Worm (Caenorhabditis elegans) whole organism, L4 larva: ENCODE measurements around the gene F47B7.3.
A peak's percentile ranks its signal among the peaks of the same experiment; 100 is the strongest.

Experiments
- F26F4.8 ChIP-seq: fragments of 200-800 bp; sonication (Bioruptor generic); conservative IDR thresholded peaks from 2 replicates; pipeline ENCODE4 v1.3.6; 2022; ENCODE audit warnings: missing genetic modification characterization, missing compliant biosample characterization
- F37D6.2 ChIP-seq: sonication (generic microtip); optimal IDR thresholded peaks from 2 replicates; lab custom pipeline; 2016; ENCODE audit warnings: mild to moderate bottlenecking, missing genetic modification characterization, missing compliant biosample characterization
- F49E8.2 ChIP-seq: sonication (generic microtip); optimal IDR thresholded peaks from 2 replicates; lab custom pipeline; 2016; ENCODE audit warnings: missing compliant biosample characterization, mild to moderate bottlenecking, missing genetic modification characterization, borderline replicate concordance
- R02D3.7 ChIP-seq: fragments of 150-350 bp; sonication (generic microtip); optimal IDR thresholded peaks from 3 replicates; lab custom pipeline; 2014; ENCODE audit warnings: missing biosample characterization, missing genetic modification characterization
- T20F7.1 ChIP-seq: fragments of 200-800 bp; sonication (Bioruptor generic); optimal IDR thresholded peaks from 2 replicates; lab custom pipeline; 2018; ENCODE audit warnings: mild to moderate bottlenecking, missing genetic modification characterization, missing compliant biosample characterization
- Y48G9A.11 ChIP-seq: fragments of 200-800 bp; sonication (Bioruptor generic); IDR thresholded peaks from 2 replicates; pipeline ENCODE4 v1.3.6; 2022; ENCODE audit warnings: missing genetic modification reagents, missing genetic modification characterization, missing compliant biosample characterization
- aly-2 ChIP-seq: sonication (generic microtip); optimal IDR thresholded peaks from 2 replicates; lab custom pipeline; 2018; ENCODE audit warnings: missing biosample characterization, missing genetic modification characterization
- daf-12 ChIP-seq: fragments of 150-350 bp; optimal IDR thresholded peaks from 2 replicates; lab custom pipeline; 2014; ENCODE audit warnings: missing biosample characterization, missing genetic modification reagents, missing genetic modification characterization
- daf-16 ChIP-seq, 3 experiments: sonication (generic microtip); optimal IDR thresholded peaks; 2 replicates each; lab custom pipeline; 2016 to 2017; ENCODE audit warnings: missing genetic modification characterization in 3 of 3, missing genetic modification reagents in 3 of 3, mild to moderate bottlenecking in 2 of 3, missing compliant biosample characterization in 2 of 3, missing biosample characterization in 1 of 3, moderate library complexity in 1 of 3
- daf-19 ChIP-seq: fragments of 200-800 bp; sonication (Bioruptor generic); conservative IDR thresholded peaks from 2 replicates; pipeline ENCODE4 v1.3.6; 2022; ENCODE audit warnings: missing genetic modification characterization, missing compliant biosample characterization
- dmd-8 ChIP-seq: fragments of 200-800 bp; sonication (Bioruptor generic); IDR thresholded peaks from 2 replicates; pipeline ENCODE4 v1.3.6; 2022; ENCODE audit warnings: missing genetic modification characterization, missing compliant biosample characterization
- dmd-9 ChIP-seq: fragments of 200-800 bp; sonication (Bioruptor generic); IDR thresholded peaks from 2 replicates; pipeline ENCODE4 v1.3.6; 2022; ENCODE audit warnings: missing genetic modification reagents, missing genetic modification characterization, missing compliant biosample characterization
- duxl-1 ChIP-seq: sonication (generic microtip); optimal IDR thresholded peaks from 2 replicates; lab custom pipeline; 2016; ENCODE audit warnings: mild to moderate bottlenecking, missing genetic modification characterization, moderate library complexity, missing compliant biosample characterization; ENCODE audit not compliant: poor library complexity
- fkh-10 ChIP-seq: fragments of 150-350 bp; optimal IDR thresholded peaks from 2 replicates; lab custom pipeline; 2014; ENCODE audit warnings: missing biosample characterization, missing genetic modification reagents, missing genetic modification characterization
- hlh-11 ChIP-seq: fragments of 200-800 bp; sonication (Bioruptor generic); optimal IDR thresholded peaks from 2 replicates; lab custom pipeline; 2018; ENCODE audit warnings: mild to moderate bottlenecking, missing genetic modification characterization, missing compliant biosample characterization
- hlh-30 ChIP-seq: sonication (generic microtip); optimal IDR thresholded peaks from 2 replicates; lab custom pipeline; 2017; ENCODE audit warnings: antibody characterized with exemption, mild to moderate bottlenecking, missing genetic modification characterization, missing compliant biosample characterization; ENCODE audit not compliant: insufficient read depth
- hmg-1.1 ChIP-seq: fragments of 200-800 bp; sonication (Bioruptor generic); IDR thresholded peaks from 2 replicates; pipeline ENCODE4 v1.3.6; 2022; ENCODE audit warnings: missing genetic modification reagents, missing genetic modification characterization, missing compliant biosample characterization
- lin-29 ChIP-seq: fragments of 200-800 bp; sonication (Bioruptor generic); IDR thresholded peaks from 2 replicates; pipeline ENCODE4 v1.3.6; 2022; ENCODE audit warnings: missing genetic modification reagents, missing genetic modification characterization, missing compliant biosample characterization
- lin-39 ChIP-seq: fragments of 150-350 bp; optimal IDR thresholded peaks from 2 replicates; lab custom pipeline; 2014; ENCODE audit warnings: missing biosample characterization, missing genetic modification reagents, missing genetic modification characterization
- lir-3 ChIP-seq: sonication (generic microtip); optimal IDR thresholded peaks from 2 replicates; lab custom pipeline; 2016; ENCODE audit warnings: mild to moderate bottlenecking, missing genetic modification characterization, missing compliant biosample characterization
- mep-1 ChIP-seq: fragments of 150-350 bp; sonication (generic microtip); optimal IDR thresholded peaks from 3 replicates; lab custom pipeline; 2014; ENCODE audit warnings: missing biosample characterization, missing genetic modification characterization
- mes-2 ChIP-seq: sonication (generic microtip); optimal IDR thresholded peaks from 2 replicates; lab custom pipeline; 2016; ENCODE audit warnings: missing genotype, mild to moderate bottlenecking, missing genetic modification characterization, missing compliant biosample characterization; ENCODE audit not compliant: poor library complexity, severe bottlenecking
- nhr-10 ChIP-seq: fragments of 150-350 bp; optimal IDR thresholded peaks from 2 replicates; lab custom pipeline; 2014; ENCODE audit warnings: missing biosample characterization, missing genetic modification characterization
- nhr-102 ChIP-seq: sonication (generic microtip); optimal IDR thresholded peaks from 2 replicates; lab custom pipeline; 2016; ENCODE audit warnings: mild to moderate bottlenecking, missing genetic modification characterization, moderate library complexity, missing compliant biosample characterization
- nhr-237 ChIP-seq: sonication (generic microtip); optimal IDR thresholded peaks from 2 replicates; lab custom pipeline; 2017; ENCODE audit warnings: missing biosample characterization, missing genetic modification characterization
- nhr-42 ChIP-seq: fragments of 200-800 bp; sonication (Bioruptor generic); IDR thresholded peaks from 2 replicates; pipeline ENCODE4 v1.3.6; 2022; ENCODE audit warnings: missing genetic modification characterization, missing compliant biosample characterization
- pha-4 ChIP-seq, 2 experiments: fragments of 150-350 bp in 1 of 2; fragments of 200-800 bp in 1 of 2; sonication (Bioruptor generic) in 1 of 2; IDR thresholded peaks in 1 of 2; optimal IDR thresholded peaks in 1 of 2; 2 replicates each; pipeline versions ENCODE4 v1.3.6 to Lab custom; 2014 to 2022; ENCODE audit warnings: missing genetic modification characterization in 2 of 2, missing genetic modification reagents in 2 of 2, missing biosample characterization in 1 of 2, missing compliant biosample characterization in 1 of 2
- pqm-1 ChIP-seq: sonication (generic microtip); optimal IDR thresholded peaks from 2 replicates; lab custom pipeline; 2017; ENCODE audit warnings: missing biosample characterization, missing genetic modification characterization
- set-16 ChIP-seq: fragments of 200-800 bp; sonication (Bioruptor generic); IDR thresholded peaks from 2 replicates; pipeline ENCODE4 v1.3.6; 2022; ENCODE audit warnings: missing genetic modification reagents, missing genetic modification characterization, missing compliant biosample characterization
- snpc-1.2 ChIP-seq: fragments of 200-800 bp; sonication (Bioruptor generic); IDR thresholded peaks from 2 replicates; pipeline ENCODE4 v1.3.6; 2022; ENCODE audit warnings: missing genetic modification reagents, missing genetic modification characterization, missing compliant biosample characterization
- snpc-4 ChIP-seq: fragments of 150-350 bp; optimal IDR thresholded peaks from 2 replicates; lab custom pipeline; 2014; ENCODE audit warnings: missing biosample characterization, missing genetic modification characterization
- spr-1 ChIP-seq: sonication (generic microtip); optimal IDR thresholded peaks from 2 replicates; lab custom pipeline; 2016; ENCODE audit warnings: mild to moderate bottlenecking, missing genetic modification characterization, missing compliant biosample characterization
- tra-1 ChIP-seq: fragments of 200-800 bp; sonication (Bioruptor generic); IDR thresholded peaks from 2 replicates; pipeline ENCODE4 v1.3.6; 2022; ENCODE audit warnings: missing genetic modification reagents, missing genetic modification characterization, missing compliant biosample characterization
- unc-62 ChIP-seq, 3 experiments: fragments of 150-350 bp in 1 of 3; sonication (generic microtip); optimal IDR thresholded peaks in 2 of 3; peaks in 1 of 3; 1 replicate in 1 of 3; 2 replicates in 2 of 3; lab custom pipeline; 2014 to 2017; ENCODE audit warnings: missing biosample characterization in 3 of 3, missing genetic modification characterization in 3 of 3, missing genetic modification reagents in 3 of 3, missing genotype in 1 of 3
- vab-7 ChIP-seq: fragments of 200-800 bp; sonication (Bioruptor generic); IDR thresholded peaks from 2 replicates; pipeline ENCODE4 v1.3.6; 2022; ENCODE audit warnings: missing genetic modification reagents, missing genetic modification characterization, missing compliant biosample characterization
- zfp-2 ChIP-seq: sonication (generic microtip); optimal IDR thresholded peaks from 2 replicates; lab custom pipeline; 2016; ENCODE audit warnings: mild to moderate bottlenecking, missing genetic modification characterization, missing compliant biosample characterization
- zip-2 ChIP-seq: fragments of 150-350 bp; optimal IDR thresholded peaks from 2 replicates; lab custom pipeline; 2014; ENCODE audit warnings: missing biosample characterization, missing genetic modification characterization
- ztf-11 ChIP-seq: fragments of 150-350 bp; optimal IDR thresholded peaks from 2 replicates; lab custom pipeline; 2014; ENCODE audit warnings: missing biosample characterization, missing genetic modification characterization

Gene F47B7.3

ce11 chrX:3743190-3743589 is 21.0 kb downstream of the F47B7.3 start:
- no peak for TF ChIP-seq fkh-10 (GFP tag; lab: Kevin White, UChicago)
- TF ChIP-seq unc-62 (GFP tag; optimal IDR thresholded peaks at IDR 0.05 in 1 of 2; lab: Kevin White, UChicago): peak in 1 of 2 experiments; percentile 93
- no peak for TF ChIP-seq unc-62 (tag; optimal IDR thresholded peaks at IDR 0.05; lab: Kevin White, UChicago)

ce11 chrX:3742223-3742622 is 22.0 kb downstream of the F47B7.3 start, which contains the start of gene fkh-2:
Gene fkh-2, minus strand, starts transcription at chrX:3742323.
- no peak for TF ChIP-seq daf-19 (GFP tag; lab: Robert Waterston, UW)
- TF ChIP-seq lir-3 (tag; lab: Kevin White, UChicago): no peak
- TF ChIP-seq lin-29 (GFP tag; lab: Robert Waterston, UW): no peak
- no peak for TF ChIP-seq R02D3.7
- no peak for TF ChIP-seq mes-2 (tag; lab: Kevin White, UChicago)
- no peak for TF ChIP-seq fkh-10 (GFP tag; lab: Kevin White, UChicago)
- no peak for TF ChIP-seq pqm-1 (tag; lab: Kevin White, UChicago)
- no peak for TF ChIP-seq nhr-237 (tag; lab: Kevin White, UChicago)
- no peak for TF ChIP-seq dmd-8 (GFP tag; lab: Robert Waterston, UW)
- no peak for TF ChIP-seq daf-12 (tag; lab: Kevin White, UChicago)
- TF ChIP-seq nhr-10 (tag; lab: Kevin White, UChicago): no peak

DNA sequence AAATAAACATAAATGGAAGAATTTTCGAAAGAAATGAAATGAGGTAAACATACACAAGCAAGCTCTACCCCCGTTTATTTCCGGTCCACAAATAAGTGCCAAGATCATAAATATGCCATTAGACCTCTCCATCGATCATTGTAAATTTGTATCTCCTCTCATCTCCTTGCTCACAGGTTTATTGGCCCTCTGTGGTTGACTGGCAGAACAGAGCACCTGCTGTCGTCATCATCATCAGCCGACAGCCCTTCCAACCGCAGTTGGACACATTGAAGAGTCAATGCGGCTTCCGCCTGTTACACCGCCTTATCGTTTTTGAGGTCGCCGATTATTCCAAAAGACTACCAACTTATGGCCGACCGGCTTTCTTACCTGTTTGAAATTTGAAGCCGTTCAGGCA is 25.6 kb downstream of the F47B7.3 start:
- TF ChIP-seq dmd-9: no peak
- TF ChIP-seq lin-29 (GFP tag; lab: Robert Waterston, UW): no peak

- TF ChIP-seq lin-39 (no peak), dmd-8 (GFP tag; lab: Robert Waterston, UW) (no peak), ztf-11 (tag; lab: Kevin White, UChicago) (no peak)
Observed at ce11 chrX:3733732-3734131, 30.5 kb downstream of the F47B7.3 start, which contains the start of gene tag-18. Gene tag-18, minus strand, starts transcription at chrX:3734036.

DNA sequence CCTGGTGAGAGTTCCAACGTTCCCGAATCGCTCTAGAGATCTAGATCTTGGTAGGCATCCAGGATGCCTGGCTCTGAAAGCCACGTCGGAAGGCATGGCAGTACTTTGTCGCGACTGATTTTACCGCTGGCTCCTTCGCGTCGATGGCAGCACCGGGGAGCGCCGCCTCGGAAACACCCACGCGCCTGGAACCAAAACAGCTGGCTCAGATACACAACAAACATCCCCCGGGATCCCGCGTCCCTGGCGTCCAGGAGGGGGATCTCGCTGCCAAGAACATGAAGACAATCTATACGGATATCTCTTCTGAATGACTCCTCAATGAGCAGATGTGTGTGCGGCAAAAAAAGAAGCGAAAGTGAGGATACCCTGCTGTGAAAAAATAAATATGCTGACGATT is 30.9 kb downstream of the F47B7.3 start:
- TF ChIP-seq spr-1 (tag; lab: Kevin White, UChicago) (no peak), ztf-11 (tag; lab: Kevin White, UChicago) (no peak), zfp-2 (tag; lab: Kevin White, UChicago) (no peak), zip-2 (no peak), snpc-1.2 (no peak), F26F4.8 (GFP tag; lab: Robert Waterston, UW) (no peak), tra-1 (GFP tag; lab: Robert Waterston, UW) (peak; percentile 15; the same call in 1 of the 2 replicates), snpc-4 (tag; lab: Kevin White, UChicago) (no peak), F49E8.2 (tag; lab: Kevin White, UChicago) (no peak), nhr-42 (no peak), set-16 (peak; percentile 91), F37D6.2 (tag; lab: Kevin White, UChicago) (no peak), unc-62 (GFP tag; optimal IDR thresholded peaks at IDR 0.05 in 1 of 2; lab: Kevin White, UChicago) (peak in 1 of 2 experiments; percentile 21), unc-62 (tag; optimal IDR thresholded peaks at IDR 0.05; lab: Kevin White, UChicago) (no peak), hlh-30 (no peak), aly-2 (tag; lab: Kevin White, UChicago) (no peak), daf-16 (GFP tag; optimal IDR thresholded peaks at IDR 0.05; lab: Kevin White, UChicago) (peak in 1 of 2 experiments; percentile 54), daf-16 (tag; optimal IDR thresholded peaks at IDR 0.05; lab: Kevin White, UChicago) (no peak), Y48G9A.11 (GFP tag; lab: Robert Waterston, UW) (no peak), nhr-102 (no peak), T20F7.1 (GFP tag; lab: Kevin White, UChicago) (no peak), hlh-11 (tag; lab: Kevin White, UChicago) (peak; percentile 50), mep-1 (no peak), pha-4 (GFP tag; IDR thresholded peaks at IDR 0.05; lab: Robert Waterston, UW) (no peak), pha-4 (tag; optimal IDR thresholded peaks at IDR 0.05; lab: Kevin White, UChicago) (no peak), duxl-1 (tag; lab: Kevin White, UChicago) (no peak), hmg-1.1 (GFP tag; lab: Robert Waterston, UW) (no peak), daf-12 (tag; lab: Kevin White, UChicago) (no peak), vab-7 (GFP tag; lab: Robert Waterston, UW) (0 out of 2 replicates have a peak, but pooled peaks have one; percentile 15)
